Worm (Caenorhabditis elegans) whole organism, L4 larva: ENCODE results near the gene F53B3.3.

ENCODE experiments used
- D1046.2 ChIP-seq: fragments of 200-800 bp; sonication (Bioruptor generic); IDR thresholded peaks from 2 replicates; pipeline ENCODE4 v1.3.6; 2022; ENCODE audit warnings: missing genetic modification characterization, missing compliant biosample characterization
- F26F4.8 ChIP-seq: fragments of 200-800 bp; sonication (Bioruptor generic); conservative IDR thresholded peaks from 2 replicates; pipeline ENCODE4 v1.3.6; 2022; ENCODE audit warnings: missing genetic modification characterization, missing compliant biosample characterization
- F37D6.2 ChIP-seq: sonication (generic microtip); optimal IDR thresholded peaks from 2 replicates; lab custom pipeline; 2016; ENCODE audit warnings: mild to moderate bottlenecking, missing genetic modification characterization, missing compliant biosample characterization
- T20F7.1 ChIP-seq: fragments of 200-800 bp; sonication (Bioruptor generic); optimal IDR thresholded peaks from 2 replicates; lab custom pipeline; 2018; ENCODE audit warnings: mild to moderate bottlenecking, missing genetic modification characterization, missing compliant biosample characterization
- T26A8.4 ChIP-seq: fragments of 200-800 bp; sonication (Bioruptor generic); IDR thresholded peaks from 2 replicates; pipeline ENCODE4 v1.3.6; 2022; ENCODE audit warnings: missing genetic modification characterization, missing compliant biosample characterization
- Y105C5A.15 ChIP-seq: fragments of 200-800 bp; sonication (Bioruptor generic); IDR thresholded peaks from 2 replicates; pipeline ENCODE4 v1.3.6; 2022; ENCODE audit warnings: missing genetic modification characterization, missing compliant biosample characterization
- Y5F2A.4 ChIP-seq: fragments of 200-800 bp; sonication (Bioruptor generic); optimal IDR thresholded peaks from 2 replicates; lab custom pipeline; 2018; ENCODE audit warnings: mild to moderate bottlenecking, missing genetic modification characterization, missing compliant biosample characterization
- Y75B8A.6 ChIP-seq: fragments of 200-800 bp; sonication (Bioruptor generic); IDR thresholded peaks from 2 replicates; pipeline ENCODE4 v1.3.6; 2022; ENCODE audit warnings: missing genetic modification reagents, missing genetic modification characterization, missing compliant biosample characterization
- ama-1 ChIP-seq: fragments of 150-350 bp; optimal IDR thresholded peaks from 2 replicates; lab custom pipeline; 2014; ENCODE audit warnings: inconsistent platforms, mixed read lengths
- attf-4 ChIP-seq: sonication (generic microtip); optimal IDR thresholded peaks from 3 replicates; lab custom pipeline; 2017; ENCODE audit warnings: missing biosample characterization, missing genetic modification characterization
- ceh-28 ChIP-seq: fragments of 150-350 bp; optimal IDR thresholded peaks from 2 replicates; lab custom pipeline; 2014; ENCODE audit warnings: missing biosample characterization, missing genetic modification reagents, missing genetic modification characterization
- ceh-32 ChIP-seq: sonication (generic microtip); optimal IDR thresholded peaks from 2 replicates; lab custom pipeline; 2016; ENCODE audit warnings: mild to moderate bottlenecking, missing genetic modification characterization, missing compliant biosample characterization; ENCODE audit not compliant: poor library complexity
- ces-1 ChIP-seq: fragments of 150-350 bp; sonication (generic microtip); optimal IDR thresholded peaks from 4 replicates; lab custom pipeline; 2014; ENCODE audit warnings: missing biosample characterization, missing genetic modification reagents, missing genetic modification characterization
- daf-12 ChIP-seq: fragments of 150-350 bp; optimal IDR thresholded peaks from 2 replicates; lab custom pipeline; 2014; ENCODE audit warnings: missing biosample characterization, missing genetic modification reagents, missing genetic modification characterization
- daf-16 ChIP-seq, 3 experiments: sonication (generic microtip); optimal IDR thresholded peaks; 2 replicates each; lab custom pipeline; 2016 to 2017; ENCODE audit warnings: missing genetic modification characterization in 3 of 3, missing genetic modification reagents in 3 of 3, mild to moderate bottlenecking in 2 of 3, missing compliant biosample characterization in 2 of 3, missing biosample characterization in 1 of 3, moderate library complexity in 1 of 3
- daf-19 ChIP-seq: fragments of 200-800 bp; sonication (Bioruptor generic); conservative IDR thresholded peaks from 2 replicates; pipeline ENCODE4 v1.3.6; 2022; ENCODE audit warnings: missing genetic modification characterization, missing compliant biosample characterization
- dmd-8 ChIP-seq: fragments of 200-800 bp; sonication (Bioruptor generic); IDR thresholded peaks from 2 replicates; pipeline ENCODE4 v1.3.6; 2022; ENCODE audit warnings: missing genetic modification characterization, missing compliant biosample characterization
- dmd-9 ChIP-seq: fragments of 200-800 bp; sonication (Bioruptor generic); IDR thresholded peaks from 2 replicates; pipeline ENCODE4 v1.3.6; 2022; ENCODE audit warnings: missing genetic modification reagents, missing genetic modification characterization, missing compliant biosample characterization
- duxl-1 ChIP-seq: sonication (generic microtip); optimal IDR thresholded peaks from 2 replicates; lab custom pipeline; 2016; ENCODE audit warnings: mild to moderate bottlenecking, missing genetic modification characterization, moderate library complexity, missing compliant biosample characterization; ENCODE audit not compliant: poor library complexity
- dve-1 ChIP-seq: sonication (generic microtip); optimal IDR thresholded peaks from 2 replicates; lab custom pipeline; 2017; ENCODE audit warnings: antibody characterized with exemption, mild to moderate bottlenecking, missing genetic modification characterization, missing compliant biosample characterization; ENCODE audit not compliant: insufficient read depth
- egl-27 ChIP-seq: sonication (generic microtip); optimal IDR thresholded peaks from 3 replicates; lab custom pipeline; 2017; ENCODE audit warnings: missing biosample characterization, missing genetic modification reagents, missing genetic modification characterization
- egl-43 ChIP-seq: fragments of 200-800 bp; sonication (Bioruptor generic); IDR thresholded peaks from 2 replicates; pipeline ENCODE4 v1.3.6; 2022; ENCODE audit warnings: missing genetic modification reagents, missing genetic modification characterization, missing compliant biosample characterization
- hmg-1.1 ChIP-seq: fragments of 200-800 bp; sonication (Bioruptor generic); IDR thresholded peaks from 2 replicates; pipeline ENCODE4 v1.3.6; 2022; ENCODE audit warnings: missing genetic modification reagents, missing genetic modification characterization, missing compliant biosample characterization
- jun-1 ChIP-seq: fragments of 150-350 bp; optimal IDR thresholded peaks from 2 replicates; lab custom pipeline; 2014; ENCODE audit warnings: missing biosample characterization, missing genetic modification reagents, missing genetic modification characterization
- lim-7 ChIP-seq: fragments of 200-800 bp; sonication (Bioruptor generic); IDR thresholded peaks from 2 replicates; pipeline ENCODE4 v1.3.6; 2022; ENCODE audit warnings: missing genetic modification characterization, missing compliant biosample characterization
- lin-13 ChIP-seq: fragments of 150-350 bp; optimal IDR thresholded peaks from 2 replicates; lab custom pipeline; 2014; ENCODE audit warnings: missing biosample characterization, missing genetic modification reagents, missing genetic modification characterization
- lin-15B ChIP-seq: fragments of 150-350 bp; sonication (generic microtip); optimal IDR thresholded peaks from 3 replicates; lab custom pipeline; 2014; ENCODE audit warnings: missing biosample characterization, missing genetic modification characterization
- lsy-2 ChIP-seq, 2 experiments: fragments of 150-350 bp in 1 of 2; sonication (generic microtip) in 1 of 2; optimal IDR thresholded peaks; 2 replicates each; lab custom pipeline; 2014 to 2017; ENCODE audit warnings: missing biosample characterization in 2 of 2, missing genetic modification characterization in 2 of 2
- mdt-29 ChIP-seq: fragments of 200-800 bp; sonication (Bioruptor generic); IDR thresholded peaks from 2 replicates; pipeline ENCODE4 v1.3.6; 2022; ENCODE audit warnings: missing genetic modification reagents, missing genetic modification characterization, missing compliant biosample characterization
- mxl-2 ChIP-seq: fragments of 200-800 bp; sonication (Bioruptor generic); conservative IDR thresholded peaks from 2 replicates; pipeline ENCODE4 v1.3.6; 2022; ENCODE audit warnings: missing genetic modification reagents, missing genetic modification characterization, missing compliant biosample characterization
- mxl-3 ChIP-seq: fragments of 200-800 bp; sonication (Bioruptor generic); optimal IDR thresholded peaks from 2 replicates; lab custom pipeline; 2018; ENCODE audit warnings: mild to moderate bottlenecking, missing genetic modification characterization, missing compliant biosample characterization
- nhr-10 ChIP-seq: fragments of 150-350 bp; optimal IDR thresholded peaks from 2 replicates; lab custom pipeline; 2014; ENCODE audit warnings: missing biosample characterization, missing genetic modification characterization
- nhr-102 ChIP-seq: sonication (generic microtip); optimal IDR thresholded peaks from 2 replicates; lab custom pipeline; 2016; ENCODE audit warnings: mild to moderate bottlenecking, missing genetic modification characterization, moderate library complexity, missing compliant biosample characterization
- nhr-11 ChIP-seq: fragments of 150-350 bp; optimal IDR thresholded peaks from 2 replicates; lab custom pipeline; 2014; ENCODE audit warnings: missing biosample characterization, missing genetic modification characterization
- nhr-25 ChIP-seq: sonication (generic microtip); optimal IDR thresholded peaks from 2 replicates; lab custom pipeline; 2017; ENCODE audit warnings: missing genetic modification characterization, mild to moderate bottlenecking, missing compliant biosample characterization, antibody characterized with exemption, moderate library complexity, borderline replicate concordance; ENCODE audit not compliant: insufficient read depth
- nhr-41 ChIP-seq: fragments of 200-800 bp; sonication (Bioruptor generic); IDR thresholded peaks from 2 replicates; pipeline ENCODE4 v1.3.6; 2022; ENCODE audit warnings: missing genetic modification reagents, missing genetic modification characterization, missing compliant biosample characterization
- nhr-42 ChIP-seq: fragments of 200-800 bp; sonication (Bioruptor generic); IDR thresholded peaks from 2 replicates; pipeline ENCODE4 v1.3.6; 2022; ENCODE audit warnings: missing genetic modification characterization, missing compliant biosample characterization
- nhr-6 ChIP-seq: fragments of 150-350 bp; optimal IDR thresholded peaks from 2 replicates; lab custom pipeline; 2014; ENCODE audit warnings: missing biosample characterization, missing genetic modification characterization
- pqm-1 ChIP-seq: sonication (generic microtip); optimal IDR thresholded peaks from 2 replicates; lab custom pipeline; 2017; ENCODE audit warnings: missing biosample characterization, missing genetic modification characterization
- rbr-2 ChIP-seq: sonication (generic microtip); optimal IDR thresholded peaks from 2 replicates; lab custom pipeline; 2016; ENCODE audit warnings: missing genotype, missing genetic modification characterization, missing compliant biosample characterization
- sdz-12 ChIP-seq: fragments of 200-800 bp; sonication (Bioruptor generic); optimal IDR thresholded peaks from 2 replicates; lab custom pipeline; 2018; ENCODE audit warnings: mild to moderate bottlenecking, missing genetic modification characterization, missing compliant biosample characterization
- skn-1 ChIP-seq: fragments of 150-350 bp; optimal IDR thresholded peaks from 2 replicates; lab custom pipeline; 2014; ENCODE audit warnings: missing biosample characterization, missing genetic modification characterization
- snpc-1.2 ChIP-seq: fragments of 200-800 bp; sonication (Bioruptor generic); IDR thresholded peaks from 2 replicates; pipeline ENCODE4 v1.3.6; 2022; ENCODE audit warnings: missing genetic modification reagents, missing genetic modification characterization, missing compliant biosample characterization
- snpc-4 ChIP-seq: fragments of 150-350 bp; optimal IDR thresholded peaks from 2 replicates; lab custom pipeline; 2014; ENCODE audit warnings: missing biosample characterization, missing genetic modification characterization
- tag-97 ChIP-seq: fragments of 200-800 bp; sonication (Bioruptor generic); IDR thresholded peaks from 2 replicates; pipeline ENCODE4 v1.3.6; 2022; ENCODE audit warnings: missing genetic modification characterization, missing compliant biosample characterization
- unc-62 ChIP-seq, 3 experiments: fragments of 150-350 bp in 1 of 3; sonication (generic microtip); optimal IDR thresholded peaks in 2 of 3; peaks in 1 of 3; 1 replicate in 1 of 3; 2 replicates in 2 of 3; lab custom pipeline; 2014 to 2017; ENCODE audit warnings: missing biosample characterization in 3 of 3, missing genetic modification characterization in 3 of 3, missing genetic modification reagents in 3 of 3, missing genotype in 1 of 3
- vab-7 ChIP-seq: fragments of 200-800 bp; sonication (Bioruptor generic); IDR thresholded peaks from 2 replicates; pipeline ENCODE4 v1.3.6; 2022; ENCODE audit warnings: missing genetic modification reagents, missing genetic modification characterization, missing compliant biosample characterization
- zfp-2 ChIP-seq: sonication (generic microtip); optimal IDR thresholded peaks from 2 replicates; lab custom pipeline; 2016; ENCODE audit warnings: mild to moderate bottlenecking, missing genetic modification characterization, missing compliant biosample characterization
- zip-2 ChIP-seq: fragments of 150-350 bp; optimal IDR thresholded peaks from 2 replicates; lab custom pipeline; 2014; ENCODE audit warnings: missing biosample characterization, missing genetic modification characterization
- ztf-11 ChIP-seq: fragments of 150-350 bp; optimal IDR thresholded peaks from 2 replicates; lab custom pipeline; 2014; ENCODE audit warnings: missing biosample characterization, missing genetic modification characterization

The F53B3.3 gene

ce11 chrX:2893026-2893662, 22.2 kb upstream of the F53B3.3 start (continued):
- TF ChIP-seq nhr-25 (tag; lab: Kevin White, UChicago) (no peak), daf-12 (tag; lab: Kevin White, UChicago) (no peak), nhr-42 (GFP tag; lab: Robert Waterston, UW) (0 out of 2 replicates have a peak, but pooled peaks have one; percentile 9), nhr-6 (tag; lab: Kevin White, UChicago) (no peak), ceh-32 (tag; lab: Kevin White, UChicago) (no peak), snpc-1.2 (GFP tag; lab: Robert Waterston, UW) (no peak), nhr-10 (tag; lab: Kevin White, UChicago) (no peak), daf-16 (GFP tag; optimal IDR thresholded peaks at IDR 0.05; lab: Kevin White, UChicago) (no peak), daf-16 (tag; optimal IDR thresholded peaks at IDR 0.05; lab: Kevin White, UChicago) (no peak), Y5F2A.4 (GFP tag; lab: Kevin White, UChicago) (no peak), egl-43 (GFP tag; lab: Robert Waterston, UW) (no peak), ama-1 (no peak), pqm-1 (tag; lab: Kevin White, UChicago) (no peak), lsy-2 (tag; optimal IDR thresholded peaks at IDR 0.05; lab: Kevin White, UChicago) (no peak), nhr-41 (no peak), vab-7 (GFP tag; lab: Robert Waterston, UW) (no peak), zfp-2 (tag; lab: Kevin White, UChicago) (no peak), tag-97 (GFP tag; lab: Robert Waterston, UW) (no peak), mxl-2 (GFP tag; lab: Robert Waterston, UW) (peak; percentile 46; the same call in 1 of the 2 replicates), T26A8.4 (no peak), skn-1 (tag; lab: Kevin White, UChicago) (no peak), dmd-8 (GFP tag; lab: Robert Waterston, UW) (no peak), nhr-11 (tag; lab: Kevin White, UChicago) (no peak), dve-1 (tag; lab: Kevin White, UChicago) (no peak), hmg-1.1 (GFP tag; lab: Robert Waterston, UW) (no peak), ces-1 (GFP tag; lab: Kevin White, UChicago) (no peak), nhr-102 (tag; lab: Kevin White, UChicago) (no peak), mdt-29 (GFP tag; lab: Robert Waterston, UW) (no peak), snpc-4 (tag; lab: Kevin White, UChicago) (no peak), mxl-3 (GFP tag; lab: Kevin White, UChicago) (peak; percentile 9), unc-62 (GFP tag; optimal IDR thresholded peaks at IDR 0.05 in 1 of 2; lab: Kevin White, UChicago) (no peak), unc-62 (tag; optimal IDR thresholded peaks at IDR 0.05; lab: Kevin White, UChicago) (no peak), Y75B8A.6 (no peak), jun-1 (tag; lab: Kevin White, UChicago) (no peak), lin-15B (tag; lab: Kevin White, UChicago) (no peak), ceh-28 (tag; lab: Kevin White, UChicago) (no peak), F37D6.2 (no peak), Y105C5A.15 (no peak), attf-4 (no peak), rbr-2 (peak; percentile 7), lin-13 (GFP tag; lab: Kevin White, UChicago) (no peak), duxl-1 (tag; lab: Kevin White, UChicago) (peak; percentile 12), T20F7.1 (GFP tag; lab: Kevin White, UChicago) (no peak), sdz-12 (GFP tag; lab: Kevin White, UChicago) (no peak), dmd-9 (GFP tag; lab: Robert Waterston, UW) (no peak), D1046.2 (GFP tag; lab: Robert Waterston, UW) (no peak), ztf-11 (no peak), egl-27 (tag; lab: Kevin White, UChicago) (no peak), F26F4.8 (GFP tag; lab: Robert Waterston, UW) (no peak), daf-19 (GFP tag; lab: Robert Waterston, UW) (no peak), lim-7 (GFP tag; lab: Robert Waterston, UW) (no peak), zip-2 (tag; lab: Kevin White, UChicago) (no peak)
